Worm (Caenorhabditis elegans) whole organism, late embryonic: ENCODE results near the gene K11G9.5.

Experiments
- ama-1 ChIP-seq: fragments of 150-350 bp; optimal IDR thresholded peaks from 2 replicates; lab custom pipeline; 2014
- fkh-10 ChIP-seq: fragments of 150-350 bp; optimal IDR thresholded peaks from 2 replicates; lab custom pipeline; 2014; ENCODE audit warnings: missing biosample characterization, missing genetic modification reagents, missing genetic modification characterization
- pha-4 ChIP-seq: fragments of 150-350 bp; optimal IDR thresholded peaks from 2 replicates; lab custom pipeline; 2018; ENCODE audit warnings: missing biosample characterization, missing genetic modification reagents, missing genetic modification characterization
- sox-2 ChIP-seq: fragments of 200-800 bp; sonication (Bioruptor generic); IDR thresholded peaks from 2 replicates; pipeline ENCODE4 v1.3.6; 2022; ENCODE audit warnings: missing genetic modification reagents, missing genetic modification characterization, missing compliant biosample characterization
- syd-9 ChIP-seq: sonication (generic microtip); optimal IDR thresholded peaks from 2 replicates; lab custom pipeline; 2016; ENCODE audit warnings: mild to moderate bottlenecking, missing genetic modification characterization, moderate library complexity, missing compliant biosample characterization

DNA sequence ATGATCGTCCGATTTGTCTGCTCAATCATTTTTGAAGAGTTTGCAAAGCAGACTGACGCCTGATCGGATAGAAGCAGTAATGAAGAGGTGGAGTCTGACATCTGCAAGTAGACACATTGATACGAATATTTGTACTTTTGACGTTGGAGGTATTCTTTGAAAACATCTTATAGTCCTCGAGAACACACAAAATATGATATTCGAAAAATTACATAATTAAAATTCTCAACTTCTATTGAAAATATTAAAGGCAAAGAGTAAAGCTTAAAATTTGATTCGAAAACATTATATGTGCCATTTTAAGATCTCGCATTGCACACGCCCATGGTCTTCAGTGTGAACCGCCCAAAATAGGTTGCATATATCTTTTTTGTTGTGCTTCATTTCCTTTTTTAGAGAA is 34.1 kb upstream of the K11G9.5 start, which contains the start of gene ZC487.2:
- TF ChIP-seq syd-9 (tag; lab: Kevin White, UChicago), result no peak
- TF ChIP-seq sox-2, result no peak
- no peak for TF ChIP-seq ama-1 (lab: Kevin White, UChicago)
- TF ChIP-seq pha-4, result no peak
- no peak for TF ChIP-seq fkh-10 (GFP tag; lab: Kevin White, UChicago)
